Fruit fly (Drosophila melanogaster) whole organism, pupa: Measurements from ENCODE around the gene Gbeta5.

Experiments
- CG10348 ChIP-seq: fragments of 200-800 bp; sonication (Bioruptor generic); IDR thresholded peaks from 2 replicates; pipeline ENCODE4 v1.3.6; 2022; ENCODE audit warnings: missing biosample characterization, missing genetic modification characterization
- CG12605 ChIP-seq: fragments of 200-800 bp; sonication (Bioruptor generic); IDR thresholded peaks from 2 replicates; pipeline ENCODE4 v1.3.6; 2022; ENCODE audit warnings: missing biosample characterization, missing genetic modification characterization
- CG14655 ChIP-seq: fragments of 200-800 bp; sonication (Bioruptor generic); optimal IDR thresholded peaks from 3 replicates; lab custom pipeline; 2017; ENCODE audit warnings: mild to moderate bottlenecking, missing biosample characterization, missing genetic modification reagents, missing genetic modification characterization
- CG15710 ChIP-seq: fragments of 200-800 bp; sonication (Bioruptor generic); optimal IDR thresholded peaks from 2 replicates; lab custom pipeline; 2018; ENCODE audit warnings: missing biosample characterization, mild to moderate bottlenecking, missing genetic modification characterization, moderate library complexity
- CG32121 ChIP-seq: fragments of 200-800 bp; sonication (Bioruptor generic); IDR thresholded peaks from 2 replicates; pipeline ENCODE4 v1.3.6; 2022; ENCODE audit warnings: missing biosample characterization, missing genetic modification characterization
- CG34367 ChIP-seq: fragments of 200-800 bp; sonication (Bioruptor generic); optimal IDR thresholded peaks from 2 replicates; lab custom pipeline; 2018; ENCODE audit warnings: missing biosample characterization, mild to moderate bottlenecking, missing genetic modification characterization
- CG4496 ChIP-seq: fragments of 200-800 bp; sonication (Bioruptor generic); IDR thresholded peaks from 3 replicates; pipeline ENCODE4 v1.3.6; 2022; ENCODE audit warnings: missing biosample characterization, missing genetic modification characterization
- CG8159 ChIP-seq: fragments of 200-800 bp; sonication (Bioruptor generic); optimal IDR thresholded peaks from 3 replicates; lab custom pipeline; 2018; ENCODE audit warnings: missing biosample characterization, mild to moderate bottlenecking, missing genetic modification characterization, moderate library complexity
- CG8301 ChIP-seq: fragments of 200-800 bp; sonication (Bioruptor generic); optimal IDR thresholded peaks from 2 replicates; lab custom pipeline; 2018; ENCODE audit warnings: missing biosample characterization, mild to moderate bottlenecking, missing genetic modification characterization
- D1 ChIP-seq: fragments of 200-800 bp; sonication (Bioruptor generic); optimal IDR thresholded peaks from 2 replicates; lab custom pipeline; 2018; ENCODE audit warnings: missing biosample characterization, mild to moderate bottlenecking, missing genetic modification characterization, moderate library complexity
- EcR ChIP-seq: fragments of 200-800 bp; sonication (Bioruptor generic); optimal IDR thresholded peaks from 3 replicates; lab custom pipeline; 2019; ENCODE audit warnings: missing biosample characterization, missing genetic modification characterization, mild to moderate bottlenecking, moderate library complexity, missing genetic modification reagents
- Ets98B ChIP-seq: fragments of 200-800 bp; sonication (Bioruptor generic); IDR thresholded peaks from 2 replicates; pipeline ENCODE4 v1.3.6; 2022; ENCODE audit warnings: missing biosample characterization, missing genetic modification characterization
- Pif1A ChIP-seq: fragments of 200-800 bp; sonication (Bioruptor generic); optimal IDR thresholded peaks from 3 replicates; lab custom pipeline; 2016; ENCODE audit warnings: missing biosample characterization, missing genetic modification characterization
- Pif1B ChIP-seq: fragments of 200-800 bp; sonication (Bioruptor generic); optimal IDR thresholded peaks from 3 replicates; lab custom pipeline; 2016; ENCODE audit warnings: missing biosample characterization, missing genetic modification characterization
- Snoo ChIP-seq: fragments of 200-800 bp; sonication (Bioruptor generic); optimal IDR thresholded peaks from 3 replicates; lab custom pipeline; 2017; ENCODE audit warnings: missing biosample characterization, mild to moderate bottlenecking, missing genetic modification characterization, inconsistent platforms
- fd96Ca ChIP-seq: fragments of 200-800 bp; sonication (Bioruptor generic); IDR thresholded peaks from 3 replicates; pipeline ENCODE4 v1.3.6; 2022; ENCODE audit warnings: missing biosample characterization, missing genetic modification characterization
- gl ChIP-seq: fragments of 200-800 bp; sonication (Bioruptor generic); optimal IDR thresholded peaks from 2 replicates; lab custom pipeline; 2018; ENCODE audit warnings: missing biosample characterization, mild to moderate bottlenecking, missing genetic modification characterization
- rn ChIP-seq: fragments of 200-800 bp; sonication (Bioruptor generic); IDR thresholded peaks from 2 replicates; pipeline ENCODE4 v1.3.6; 2022; ENCODE audit warnings: missing biosample characterization, missing genetic modification characterization

Gbeta5 gene

dm6 chrX:8100826-8101079 lies 51.3 kb downstream of the Gbeta5 start:
- no peak for TF ChIP-seq D1 (tag; lab: Kevin White, UChicago)
- TF ChIP-seq Ets98B (GFP tag; lab: Robert Waterston, UW), result no peak
- no peak for TF ChIP-seq Snoo (tag; lab: Kevin White, UChicago)
- TF ChIP-seq CG12605 (GFP tag; lab: Robert Waterston, UW), result no peak
- no peak for TF ChIP-seq CG8159
- no peak for TF ChIP-seq fd96Ca
- no peak for TF ChIP-seq CG32121 (GFP tag; lab: Robert Waterston, UW)
- no peak for TF ChIP-seq CG10348 (GFP tag; lab: Robert Waterston, UW)
- no peak for TF ChIP-seq CG4496 (GFP tag; lab: Robert Waterston, UW)
- TF ChIP-seq Pif1A, result no peak
- no peak for TF ChIP-seq rn (GFP tag; lab: Robert Waterston, UW)
- TF ChIP-seq CG8301 (tag; lab: Kevin White, UChicago), result no peak
- no peak for TF ChIP-seq Pif1B
- no peak for TF ChIP-seq CG14655
- no peak for TF ChIP-seq EcR (GFP tag; lab: Kevin White, UChicago)
- no peak for TF ChIP-seq gl (tag; lab: Kevin White, UChicago)
- TF ChIP-seq CG15710 (tag; lab: Kevin White, UChicago), result no peak
- no peak for TF ChIP-seq CG34367 (tag; lab: Kevin White, UChicago)
